Worm (Caenorhabditis elegans): ENCODE measurements around the gene W03C9.8.

The W03C9.8 gene

ce11 chrII:11964847-11965246 is 16.3 kb downstream of the W03C9.8 start:
- TF ChIP-seq ama-1 (optimal IDR thresholded peaks at IDR 0.05) (peak; percentile 30), ama-1 (GFP tag; optimal IDR thresholded peaks at IDR 0.05) (no peak), rcor-1 (GFP tag; IDR thresholded peaks at IDR 0.05) (no peak), Y67H2A.10 (GFP tag; conservative IDR thresholded peaks at IDR 0.05) (no peak), madf-6 (GFP tag; IDR thresholded peaks at IDR 0.05) (0 out of 2 replicates have a peak, but pooled peaks have one; percentile 8), ztf-18 (tag; optimal IDR thresholded peaks at IDR 0.05) (no peak), die-1 (tag; optimal IDR thresholded peaks at IDR 0.05) (peak; percentile 5), aptf-2 (GFP tag; conservative IDR thresholded peaks at IDR 0.05) (no peak), ekl-4 (GFP tag; IDR thresholded peaks at IDR 0.05) (no peak), nfyb-1 (GFP tag; IDR thresholded peaks at IDR 0.05) (peak; percentile 60), nfya-1 (tag; optimal IDR thresholded peaks at IDR 0.05; ENCODE audit: borderline replicate concordance, insufficient read depth) (no peak), B0261.1 (tag; optimal IDR thresholded peaks at IDR 0.05) (no peak), F33H1.4 (GFP tag; IDR thresholded peaks at IDR 0.05) (0 out of 2 replicates have a peak, but pooled peaks have one; percentile 9), Y79H2A.3 (GFP tag; conservative IDR thresholded peaks at IDR 0.05) (0 out of 2 replicates have a peak, but pooled peaks have one; percentile 36), snpc-1.3 (tag; optimal IDR thresholded peaks at IDR 0.05; ENCODE audit: insufficient read depth) (no peak), hrde-1 (tag; optimal IDR thresholded peaks at IDR 0.05; ENCODE audit: borderline replicate concordance) (peak; percentile 1), F52B5.7 (tag; optimal IDR thresholded peaks at IDR 0.05) (peak; percentile 37), zim-3 (tag; optimal IDR thresholded peaks at IDR 0.05) (no peak), madf-3 (GFP tag; IDR thresholded peaks at IDR 0.05) (0 out of 2 replicates have a peak, but pooled peaks have one; percentile 15), dox-1 (GFP tag; IDR thresholded peaks at IDR 0.05) (peak; percentile 20; the same call in 1 of the 2 replicates), K11D2.4 (GFP tag; IDR thresholded peaks at IDR 0.05) (peak; percentile 12; the same call in 1 of the 2 replicates), ceh-100 (GFP tag; IDR thresholded peaks at IDR 0.05) (no peak), nfya-2 (GFP tag; IDR thresholded peaks at IDR 0.05) (0 out of 2 replicates have a peak, but pooled peaks have one; percentile 64), pha-4 (tag; optimal IDR thresholded peaks at IDR 0.05) (no peak), sdz-38 (tag; optimal IDR thresholded peaks at IDR 0.05) (no peak), zfh-2 (GFP tag; conservative IDR thresholded peaks at IDR 0.05) (0 out of 2 replicates have a peak, but pooled peaks have one; percentile 23), rec-8 (tag; optimal IDR thresholded peaks at IDR 0.05) (no peak), nhr-80 (tag; optimal IDR thresholded peaks at IDR 0.05) (no peak), ceh-58 (GFP tag; IDR thresholded peaks at IDR 0.05) (no peak), athp-1 (tag; optimal IDR thresholded peaks at IDR 0.05) (peak; percentile 35), egl-44 (GFP tag; IDR thresholded peaks at IDR 0.05) (0 out of 2 replicates have a peak, but pooled peaks have one; percentile 37), nhr-120 (GFP tag; IDR thresholded peaks at IDR 0.05) (no peak), aptf-3 (GFP tag; IDR thresholded peaks at IDR 0.05) (no peak), Y53G8AR.9 (GFP tag; conservative IDR thresholded peaks at IDR 0.05) (0 out of 2 replicates have a peak, but pooled peaks have one; percentile 60), cebp-1 (GFP tag; IDR thresholded peaks at IDR 0.05) (no peak), cebp-1 (tag; optimal IDR thresholded peaks at IDR 0.05) (peak; percentile 15), mxl-1 (tag; optimal IDR thresholded peaks at IDR 0.05) (no peak), gei-17 (GFP tag; optimal IDR thresholded peaks at IDR 0.05) (no peak), F49E8.2 (tag; optimal IDR thresholded peaks at IDR 0.05; ENCODE audit: insufficient read depth) (no peak), F57A8.1 (GFP tag; optimal IDR thresholded peaks at IDR 0.05) (no peak), tbp1 (GFP tag; optimal IDR thresholded peaks at IDR 0.05) (no peak), dpl-1 (GFP tag; optimal IDR thresholded peaks at IDR 0.05) (no peak), C06A6.2 (GFP tag; conservative IDR thresholded peaks at IDR 0.05) (no peak), B0035.1 (tag; optimal IDR thresholded peaks at IDR 0.05) (no peak), T26A5.8 (tag; optimal IDR thresholded peaks at IDR 0.05) (no peak), pbrm-1 (GFP tag; IDR thresholded peaks at IDR 0.05) (0 out of 2 replicates have a peak, but pooled peaks have one; percentile 39), F55B11.4 (tag; optimal IDR thresholded peaks at IDR 0.05; ENCODE audit: borderline replicate concordance, insufficient read depth) (no peak), ceh-91 (GFP tag; IDR thresholded peaks at IDR 0.05) (0 out of 2 replicates have a peak, but pooled peaks have one; percentile 29)
